Worm (Caenorhabditis elegans): ENCODE results near the gene ubc-22.

ce11 chrX:8835405-8835804 lies 33.6 kb downstream of the ubc-22 start, which contains the start of gene sec-15:
- no peak for TF ChIP-seq aly-2 (tag; optimal IDR thresholded peaks at IDR 0.05)
- TF ChIP-seq lin-13 (GFP tag; optimal IDR thresholded peaks at IDR 0.05), result no peak
- TF ChIP-seq unc-62 (GFP tag; optimal IDR thresholded peaks at IDR 0.05), result no peak
- TF ChIP-seq nhr-12 (tag; optimal IDR thresholded peaks at IDR 0.05), result no peak
- no peak for TF ChIP-seq unc-39 (tag; optimal IDR thresholded peaks at IDR 0.05)
- no peak for TF ChIP-seq nhr-237 (tag; optimal IDR thresholded peaks at IDR 0.05)

Measured in whole organism, L2 larva.